Worm (Caenorhabditis elegans): Measurements from ENCODE around the gene C23H4.6.

Gene C23H4.6

ce11 chrX:12222723-12223122, 12.7 kb upstream of the C23H4.6 start:
- TF ChIP-seq lin-32 (GFP tag; optimal IDR thresholded peaks at IDR 0.05), result no peak
- TF ChIP-seq mab-5 (tag; optimal IDR thresholded peaks at IDR 0.05), result no peak
- no peak for TF ChIP-seq nhr-237 (tag; optimal IDR thresholded peaks at IDR 0.05)

ce11 chrX:12225970-12226369, 9.4 kb upstream of the C23H4.6 start, which contains the start of gene cest-9.1:
TSS of gene cest-9.1 (plus strand) at chrX:12226182.
- TF ChIP-seq unc-120 (tag; optimal IDR thresholded peaks at IDR 0.05; ENCODE audit: poor library complexity, severe bottlenecking) (no peak), bed-3 (GFP tag; optimal IDR thresholded peaks at IDR 0.05) (no peak), mls-2 (tag; optimal IDR thresholded peaks at IDR 0.05) (no peak), nhr-76 (tag; optimal IDR thresholded peaks at IDR 0.05) (no peak), lin-13 (tag; optimal IDR thresholded peaks at IDR 0.05) (no peak)

DNA sequence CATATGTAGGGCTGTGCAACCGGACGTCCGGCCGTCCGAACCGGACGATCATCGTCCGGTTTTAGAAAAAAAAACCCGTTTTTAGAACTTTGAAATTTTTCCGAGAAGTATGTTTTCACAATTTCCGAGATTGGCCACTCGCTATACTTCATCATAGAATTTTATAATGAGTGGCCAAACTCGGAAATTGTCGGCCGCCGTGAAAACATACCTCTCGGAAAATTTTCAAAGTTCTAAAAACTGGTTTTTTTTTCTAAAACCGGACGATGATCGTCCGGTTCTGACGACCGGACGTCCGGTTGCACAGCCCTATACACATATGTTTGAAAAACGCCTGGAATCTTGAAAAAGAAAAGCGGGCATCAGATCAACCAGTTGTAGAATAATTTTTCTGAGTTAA, 8.3 kb upstream of the C23H4.6 start:
- no peak for TF ChIP-seq zip-8 (tag; optimal IDR thresholded peaks at IDR 0.05)
- no peak for TF ChIP-seq lin-32 (GFP tag; optimal IDR thresholded peaks at IDR 0.05)
- no peak for TF ChIP-seq sem-2 (GFP tag; optimal IDR thresholded peaks at IDR 0.05)
- TF ChIP-seq ceh-83 (GFP tag; optimal IDR thresholded peaks at IDR 0.05), result no peak
- no peak for TF ChIP-seq ceh-39 (tag; optimal IDR thresholded peaks at IDR 0.05)
- TF ChIP-seq blmp-1 (tag; optimal IDR thresholded peaks at IDR 0.05), result no peak

- TF ChIP-seq blmp-1 (tag; optimal IDR thresholded peaks at IDR 0.05) (no peak), sem-2 (GFP tag; optimal IDR thresholded peaks at IDR 0.05) (no peak), unc-120 (tag; optimal IDR thresholded peaks at IDR 0.05; ENCODE audit: poor library complexity, severe bottlenecking) (no peak), nhr-28 (tag; optimal IDR thresholded peaks at IDR 0.05) (no peak), drap-1 (GFP tag; optimal IDR thresholded peaks at IDR 0.05) (no peak), nhr-76 (tag; optimal IDR thresholded peaks at IDR 0.05) (no peak), cnd-1 (tag; optimal IDR thresholded peaks at IDR 0.05) (no peak), snpc-4 (tag; optimal IDR thresholded peaks at IDR 0.05) (no peak), nhr-237 (tag; optimal IDR thresholded peaks at IDR 0.05) (no peak), elt-1 (tag; optimal IDR thresholded peaks at IDR 0.05; ENCODE audit: borderline replicate concordance, insufficient read depth) (no peak), zip-8 (tag; optimal IDR thresholded peaks at IDR 0.05) (no peak)
These were observed 5.8 kb upstream of the C23H4.6 start, which contains the start of gene cest-7 for ce11 chrX:12229651-12230050. TSS of gene cest-7 (plus strand) at chrX:12229951.

DNA sequence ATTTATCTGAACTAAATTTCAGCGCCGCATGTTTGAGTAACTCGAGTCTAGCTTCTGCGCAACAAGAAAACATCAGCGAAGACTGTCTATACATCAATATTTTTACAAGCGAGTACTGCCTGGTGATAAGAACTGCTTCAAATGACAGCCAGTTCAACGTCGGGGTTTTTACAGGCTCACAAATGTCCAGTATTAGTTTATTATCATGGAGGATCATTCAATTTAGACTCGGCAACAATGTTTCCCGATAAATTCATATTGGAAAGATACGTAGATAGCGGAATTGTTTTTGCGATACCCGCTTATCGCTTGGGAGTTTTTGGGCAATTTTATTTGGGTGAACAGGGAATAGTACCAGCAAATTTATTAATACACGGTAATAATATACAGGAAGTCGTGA, 5.0 kb upstream of the C23H4.6 start:
- TF ChIP-seq pha-4 (tag; optimal IDR thresholded peaks at IDR 0.05) (no peak), elt-3 (tag; optimal IDR thresholded peaks at IDR 0.05) (no peak), lin-13 (tag; optimal IDR thresholded peaks at IDR 0.05) (no peak)

DNA sequence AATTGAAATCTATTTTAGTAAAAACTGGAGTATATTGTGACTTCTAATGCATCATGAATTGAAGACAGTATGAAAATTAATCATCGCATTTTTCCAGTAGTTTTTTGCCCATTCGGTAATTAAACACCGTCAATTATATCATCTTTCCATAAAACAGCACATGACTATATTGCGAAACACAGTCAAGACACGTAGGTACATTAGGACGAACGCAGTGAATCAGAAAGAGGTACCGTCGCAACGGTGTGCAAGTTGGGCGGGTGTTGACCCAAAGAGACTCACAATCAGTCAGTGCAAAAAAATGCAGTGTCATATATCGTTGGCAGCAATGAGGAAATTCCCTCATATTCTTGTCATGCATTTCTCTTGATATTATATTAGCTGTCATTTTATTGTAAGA, 982 bp upstream of the C23H4.6 start:
- TF ChIP-seq mep-1 (tag; optimal IDR thresholded peaks at IDR 0.05) (no peak), drap-1 (GFP tag; optimal IDR thresholded peaks at IDR 0.05) (no peak), unc-62 (GFP tag; optimal IDR thresholded peaks at IDR 0.05) (no peak), mls-2 (tag; optimal IDR thresholded peaks at IDR 0.05) (no peak), elt-1 (tag; optimal IDR thresholded peaks at IDR 0.05; ENCODE audit: borderline replicate concordance, insufficient read depth) (no peak), flh-1 (GFP tag; optimal IDR thresholded peaks at IDR 0.05) (no peak)

ce11 chrX:12241457-12241856, 6.1 kb downstream of the C23H4.6 start, which contains the start of gene cest-3:
TSS of gene cest-3 (plus strand) at chrX:12241646.
- no peak for TF ChIP-seq lin-32 (GFP tag; optimal IDR thresholded peaks at IDR 0.05)

- TF ChIP-seq unc-62 (GFP tag; optimal IDR thresholded peaks at IDR 0.05) (no peak), mep-1 (tag; optimal IDR thresholded peaks at IDR 0.05) (no peak), mls-2 (tag; optimal IDR thresholded peaks at IDR 0.05) (no peak), cnd-1 (tag; optimal IDR thresholded peaks at IDR 0.05) (no peak), nhr-12 (tag; optimal IDR thresholded peaks at IDR 0.05) (no peak)
These were observed 7.5 kb downstream of the C23H4.6 start for ce11 chrX:12242902-12243301.

ce11 chrX:12248140-12248539, 12.7 kb downstream of the C23H4.6 start:
- TF ChIP-seq unc-62 (GFP tag; optimal IDR thresholded peaks at IDR 0.05), result peak; percentile 22
- no peak for TF ChIP-seq nhr-2 (tag; optimal IDR thresholded peaks at IDR 0.05)
- TF ChIP-seq hlh-1 (tag; optimal IDR thresholded peaks at IDR 0.05), result peak; percentile 91
- TF ChIP-seq nhr-12 (tag; optimal IDR thresholded peaks at IDR 0.05), result no peak
- TF ChIP-seq mls-2 (tag; optimal IDR thresholded peaks at IDR 0.05), result no peak
- TF ChIP-seq nhr-76 (tag; optimal IDR thresholded peaks at IDR 0.05), result no peak
- TF ChIP-seq elt-1 (tag; optimal IDR thresholded peaks at IDR 0.05; ENCODE audit: borderline replicate concordance, insufficient read depth), result no peak
- TF ChIP-seq bed-3 (GFP tag; optimal IDR thresholded peaks at IDR 0.05), result no peak
- TF ChIP-seq nhr-237 (tag; optimal IDR thresholded peaks at IDR 0.05), result no peak
- no peak for TF ChIP-seq zip-8 (tag; optimal IDR thresholded peaks at IDR 0.05)
- TF ChIP-seq ceh-43 (GFP tag; optimal IDR thresholded peaks at IDR 0.05), result no peak

All from whole organism, mixed stage, embryonic.